Worm (Caenorhabditis elegans): ENCODE data around the gene srh-279.

srh-279 gene

ce11 chrV:16163719-16164118 is 28.5 kb upstream of the srh-279 start, which contains the start of gene F10A3.12:
Gene F10A3.12 (plus strand): TSS chrV:16164019.
- TF ChIP-seq nhr-2 (tag; optimal IDR thresholded peaks at IDR 0.05) (no peak), drap-1 (GFP tag; optimal IDR thresholded peaks at IDR 0.05) (no peak), nhr-12 (tag; optimal IDR thresholded peaks at IDR 0.05) (no peak), lin-32 (GFP tag; optimal IDR thresholded peaks at IDR 0.05) (no peak)

- TF ChIP-seq tbx-8 (GFP tag; optimal IDR thresholded peaks at IDR 0.05): no peak
- TF ChIP-seq ztf-11 (tag; optimal IDR thresholded peaks at IDR 0.05): no peak
- TF ChIP-seq pha-4 (tag; optimal IDR thresholded peaks at IDR 0.05): no peak
- no peak for TF ChIP-seq lsy-2 (tag; optimal IDR thresholded peaks at IDR 0.05)
- no peak for TF ChIP-seq elt-3 (tag; optimal IDR thresholded peaks at IDR 0.05)
- no peak for TF ChIP-seq ces-1 (GFP tag; optimal IDR thresholded peaks at IDR 0.05)
- no peak for TF ChIP-seq sptf-1 (tag; optimal IDR thresholded peaks at IDR 0.05)
- no peak for TF ChIP-seq elt-1 (tag; optimal IDR thresholded peaks at IDR 0.05; ENCODE audit: borderline replicate concordance, insufficient read depth)
- TF ChIP-seq hlh-1 (tag; optimal IDR thresholded peaks at IDR 0.05): no peak
- no peak for TF ChIP-seq unc-39 (tag; optimal IDR thresholded peaks at IDR 0.05)
- no peak for TF ChIP-seq drap-1 (GFP tag; optimal IDR thresholded peaks at IDR 0.05)
- TF ChIP-seq nhr-12 (tag; optimal IDR thresholded peaks at IDR 0.05): no peak
- TF ChIP-seq ham-2 (GFP tag; optimal IDR thresholded peaks at IDR 0.05): no peak
- TF ChIP-seq mab-5 (tag; optimal IDR thresholded peaks at IDR 0.05): no peak
- TF ChIP-seq mls-2 (tag; optimal IDR thresholded peaks at IDR 0.05): no peak
- no peak for TF ChIP-seq cnd-1 (tag; optimal IDR thresholded peaks at IDR 0.05)
- TF ChIP-seq nhr-76 (tag; optimal IDR thresholded peaks at IDR 0.05): no peak
- no peak for TF ChIP-seq lin-32 (GFP tag; optimal IDR thresholded peaks at IDR 0.05)
- no peak for TF ChIP-seq ceh-39 (tag; optimal IDR thresholded peaks at IDR 0.05)
- no peak for TF ChIP-seq M03D4.4 (tag; optimal IDR thresholded peaks at IDR 0.05)
Observed at ce11 chrV:16165936-16166335, 26.3 kb upstream of the srh-279 start, which contains the start of gene str-108. Gene str-108 (plus strand): TSS chrV:16166236.

DNA sequence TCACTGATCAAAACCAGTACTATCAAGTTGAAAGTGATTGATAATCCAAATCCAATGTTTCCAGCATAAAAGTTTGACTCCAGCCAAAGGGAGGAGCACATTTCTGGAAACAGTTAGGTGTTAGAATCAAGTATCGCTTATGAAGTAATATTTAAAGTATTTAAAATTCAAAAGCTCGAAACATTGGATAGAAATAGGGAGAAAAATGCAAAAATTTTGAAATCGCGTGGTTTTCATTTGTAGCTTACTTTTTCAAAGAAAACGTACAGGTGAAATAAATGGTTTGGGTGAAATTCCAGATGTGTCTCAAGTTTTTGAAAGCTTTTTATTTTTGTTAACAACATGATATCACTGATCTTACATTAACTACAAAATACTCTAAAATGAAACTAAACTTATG is 23.2 kb upstream of the srh-279 start, which contains the start of gene str-111:
Gene str-111 (minus strand): TSS at position 101 of the 400 bp plus-strand sequence.
- TF ChIP-seq elt-1 (tag; optimal IDR thresholded peaks at IDR 0.05; ENCODE audit: borderline replicate concordance, insufficient read depth): no peak
- TF ChIP-seq tbx-8 (GFP tag; optimal IDR thresholded peaks at IDR 0.05): no peak
- TF ChIP-seq sem-2 (GFP tag; optimal IDR thresholded peaks at IDR 0.05): no peak
- no peak for TF ChIP-seq lin-13 (tag; optimal IDR thresholded peaks at IDR 0.05)
- no peak for TF ChIP-seq sptf-1 (tag; optimal IDR thresholded peaks at IDR 0.05)
- TF ChIP-seq M03D4.4 (tag; optimal IDR thresholded peaks at IDR 0.05): no peak
- TF ChIP-seq cnd-1 (tag; optimal IDR thresholded peaks at IDR 0.05): no peak
- no peak for TF ChIP-seq elt-3 (tag; optimal IDR thresholded peaks at IDR 0.05)
- no peak for TF ChIP-seq unc-39 (tag; optimal IDR thresholded peaks at IDR 0.05)
- TF ChIP-seq pha-4 (tag; optimal IDR thresholded peaks at IDR 0.05): no peak
- no peak for TF ChIP-seq hlh-1 (tag; optimal IDR thresholded peaks at IDR 0.05)
- TF ChIP-seq nhr-237 (tag; optimal IDR thresholded peaks at IDR 0.05): no peak
- TF ChIP-seq lin-32 (GFP tag; optimal IDR thresholded peaks at IDR 0.05): no peak

ce11 chrV:16171721-16172120 is 20.5 kb upstream of the srh-279 start, which contains the start of gene K05D4.9:
Gene K05D4.9 (minus strand): TSS chrV:16171821.
- TF ChIP-seq drap-1 (GFP tag; optimal IDR thresholded peaks at IDR 0.05) (no peak), cnd-1 (tag; optimal IDR thresholded peaks at IDR 0.05) (no peak), M03D4.4 (tag; optimal IDR thresholded peaks at IDR 0.05) (no peak), snpc-4 (tag; optimal IDR thresholded peaks at IDR 0.05) (no peak), lin-13 (tag; optimal IDR thresholded peaks at IDR 0.05) (no peak), ham-2 (GFP tag; optimal IDR thresholded peaks at IDR 0.05) (no peak), unc-120 (tag; optimal IDR thresholded peaks at IDR 0.05; ENCODE audit: poor library complexity, severe bottlenecking) (no peak), nhr-237 (tag; optimal IDR thresholded peaks at IDR 0.05) (no peak), pha-4 (tag; optimal IDR thresholded peaks at IDR 0.05) (no peak), nhr-12 (tag; optimal IDR thresholded peaks at IDR 0.05) (no peak), lsy-2 (tag; optimal IDR thresholded peaks at IDR 0.05) (no peak), sem-2 (GFP tag; optimal IDR thresholded peaks at IDR 0.05) (no peak), ztf-11 (tag; optimal IDR thresholded peaks at IDR 0.05) (no peak), ces-1 (GFP tag; optimal IDR thresholded peaks at IDR 0.05) (no peak), ceh-43 (GFP tag; optimal IDR thresholded peaks at IDR 0.05) (no peak), nhr-76 (tag; optimal IDR thresholded peaks at IDR 0.05) (no peak), ceh-39 (tag; optimal IDR thresholded peaks at IDR 0.05) (no peak), tbx-8 (GFP tag; optimal IDR thresholded peaks at IDR 0.05) (no peak)

- TF ChIP-seq ceh-39 (tag; optimal IDR thresholded peaks at IDR 0.05) (no peak), flh-1 (GFP tag; optimal IDR thresholded peaks at IDR 0.05) (no peak), snpc-4 (tag; optimal IDR thresholded peaks at IDR 0.05) (no peak), lsy-2 (tag; optimal IDR thresholded peaks at IDR 0.05) (no peak), ceh-83 (GFP tag; optimal IDR thresholded peaks at IDR 0.05) (no peak), unc-62 (GFP tag; optimal IDR thresholded peaks at IDR 0.05) (no peak), ceh-43 (GFP tag; optimal IDR thresholded peaks at IDR 0.05) (no peak), lin-32 (GFP tag; optimal IDR thresholded peaks at IDR 0.05) (no peak), hlh-1 (tag; optimal IDR thresholded peaks at IDR 0.05) (no peak), sem-2 (GFP tag; optimal IDR thresholded peaks at IDR 0.05) (no peak), sptf-1 (tag; optimal IDR thresholded peaks at IDR 0.05) (no peak), M03D4.4 (tag; optimal IDR thresholded peaks at IDR 0.05) (no peak), zip-8 (tag; optimal IDR thresholded peaks at IDR 0.05) (no peak), nhr-12 (tag; optimal IDR thresholded peaks at IDR 0.05) (no peak), ztf-11 (tag; optimal IDR thresholded peaks at IDR 0.05) (no peak)
Observed at ce11 chrV:16174109-16174508, 18.1 kb upstream of the srh-279 start.

Data from whole organism, mixed stage, embryonic.